Worm (Caenorhabditis elegans): ENCODE data around the gene rbmx-2.

- TF ChIP-seq dox-1 (GFP tag; IDR thresholded peaks at IDR 0.05) (no peak), gei-17 (GFP tag; optimal IDR thresholded peaks at IDR 0.05) (no peak), F22D6.2 (tag; optimal IDR thresholded peaks at IDR 0.05) (no peak), unc-62 (GFP tag; optimal IDR thresholded peaks at IDR 0.05) (no peak), egl-18 (GFP tag; IDR thresholded peaks at IDR 0.05) (no peak), xnd-1 (tag; optimal IDR thresholded peaks at IDR 0.05) (no peak)
Measured at ce11 chrII:6170236-6170635, 26.5 kb downstream of the rbmx-2 start.
